Worm (Caenorhabditis elegans) whole organism, L1 larva: ENCODE measurements around the gene ZK380.2.

ENCODE experiments used
- C04F5.9 ChIP-seq: sonication (generic microtip); optimal IDR thresholded peaks from 2 replicates; lab custom pipeline; 2016; ENCODE audit warnings: missing genetic modification characterization, missing compliant biosample characterization
- C16A3.4 ChIP-seq: fragments of 150-350 bp; optimal IDR thresholded peaks from 2 replicates; lab custom pipeline; 2014; ENCODE audit warnings: missing biosample characterization, missing genetic modification characterization
- F16B12.6 ChIP-seq: fragments of 150-350 bp; optimal IDR thresholded peaks from 2 replicates; lab custom pipeline; 2014; ENCODE audit warnings: missing biosample characterization, missing genetic modification characterization
- Y116A8C.19 ChIP-seq: sonication (generic microtip); optimal IDR thresholded peaks from 2 replicates; lab custom pipeline; 2016; ENCODE audit warnings: missing compliant biosample characterization, missing genetic modification characterization, borderline replicate concordance
- aha-1 ChIP-seq: fragments of 150-350 bp; optimal IDR thresholded peaks from 2 replicates; lab custom pipeline; 2014; ENCODE audit warnings: missing biosample characterization, missing genetic modification characterization
- ama-1 ChIP-seq: fragments of 150-350 bp; optimal IDR thresholded peaks from 2 replicates; lab custom pipeline; 2014
- blmp-1 ChIP-seq: fragments of 150-350 bp; optimal IDR thresholded peaks from 2 replicates; lab custom pipeline; 2014; ENCODE audit warnings: missing biosample characterization, missing genetic modification characterization
- ceh-82 ChIP-seq, 3 experiments: fragments of 150-350 bp in 1 of 3; sonication (generic microtip) in 2 of 3; optimal IDR thresholded peaks; 2 replicates each; lab custom pipeline; 2014 to 2017; ENCODE audit warnings: missing biosample characterization in 3 of 3, missing genetic modification characterization in 3 of 3
- ceh-88 ChIP-seq: fragments of 200-800 bp; sonication (Bioruptor generic); IDR thresholded peaks from 2 replicates; pipeline ENCODE4 v1.3.6; 2022; ENCODE audit warnings: missing genetic modification characterization, missing compliant biosample characterization
- ceh-90 ChIP-seq: sonication (generic microtip); optimal IDR thresholded peaks from 2 replicates; lab custom pipeline; 2016; ENCODE audit warnings: missing genetic modification characterization, missing compliant biosample characterization
- ces-1 ChIP-seq: fragments of 150-350 bp; optimal IDR thresholded peaks from 2 replicates; lab custom pipeline; 2014; ENCODE audit warnings: missing biosample characterization, missing genetic modification reagents, missing genetic modification characterization
- dsc-1 ChIP-seq: sonication (generic microtip); optimal IDR thresholded peaks from 2 replicates; lab custom pipeline; 2016; ENCODE audit warnings: mild to moderate bottlenecking, missing genetic modification characterization, missing compliant biosample characterization
- efl-3 ChIP-seq: fragments of 200-800 bp; sonication (Bioruptor generic); optimal IDR thresholded peaks from 2 replicates; lab custom pipeline; 2018; ENCODE audit warnings: mild to moderate bottlenecking, missing genetic modification characterization, missing compliant biosample characterization
- egl-13 ChIP-seq: sonication (generic microtip); optimal IDR thresholded peaks from 2 replicates; lab custom pipeline; 2016; ENCODE audit warnings: missing genotype, missing genetic modification reagents, missing genetic modification characterization, missing compliant biosample characterization
- egl-27 ChIP-seq, 2 experiments: fragments of 150-350 bp in 1 of 2; sonication (generic microtip); optimal IDR thresholded peaks; 3 replicates each; lab custom pipeline; 2017 to 2018; ENCODE audit warnings: missing biosample characterization in 2 of 2, missing genetic modification characterization in 2 of 2, missing genetic modification reagents in 2 of 2
- elt-2 ChIP-seq: sonication (generic microtip); optimal IDR thresholded peaks from 2 replicates; lab custom pipeline; 2016; ENCODE audit warnings: missing genetic modification characterization, mild to moderate bottlenecking, inconsistent platforms, missing compliant biosample characterization, missing genetic modification reagents
- ets-5 ChIP-seq: fragments of 200-800 bp; sonication (Bioruptor generic); IDR thresholded peaks from 2 replicates; pipeline ENCODE4 v1.3.6; 2022; ENCODE audit warnings: missing genetic modification characterization, missing compliant biosample characterization
- fkh-10 ChIP-seq: sonication (generic microtip); optimal IDR thresholded peaks from 2 replicates; lab custom pipeline; 2017; ENCODE audit warnings: missing biosample characterization, missing genetic modification reagents, missing genetic modification characterization
- fkh-4 ChIP-seq: sonication (generic microtip); optimal IDR thresholded peaks from 2 replicates; lab custom pipeline; 2016; ENCODE audit warnings: missing compliant biosample characterization, missing genetic modification characterization, borderline replicate concordance
- fkh-8 ChIP-seq: sonication (generic microtip); optimal IDR thresholded peaks from 2 replicates; lab custom pipeline; 2016; ENCODE audit warnings: mild to moderate bottlenecking, missing genetic modification characterization, missing compliant biosample characterization
- fos-1 ChIP-seq: fragments of 150-350 bp; optimal IDR thresholded peaks from 2 replicates; lab custom pipeline; 2014; ENCODE audit warnings: missing biosample characterization, missing genetic modification characterization
- hlh-17 ChIP-seq: fragments of 200-800 bp; sonication (Bioruptor generic); optimal IDR thresholded peaks from 2 replicates; lab custom pipeline; 2018; ENCODE audit warnings: missing genetic modification characterization, mild to moderate bottlenecking, missing compliant biosample characterization, moderate library complexity, borderline replicate concordance
- irx-1 ChIP-seq: sonication (generic microtip); optimal IDR thresholded peaks from 2 replicates; lab custom pipeline; 2016; ENCODE audit warnings: missing genetic modification characterization, missing compliant biosample characterization
- jun-1 ChIP-seq: fragments of 150-350 bp; optimal IDR thresholded peaks from 2 replicates; lab custom pipeline; 2014; ENCODE audit warnings: missing biosample characterization, missing genetic modification reagents, missing genetic modification characterization
- lin-14 ChIP-seq: fragments of 200-800 bp; sonication (Bioruptor generic); optimal IDR thresholded peaks from 2 replicates; lab custom pipeline; 2018; ENCODE audit warnings: mild to moderate bottlenecking, missing genetic modification characterization, moderate library complexity, missing compliant biosample characterization
- lin-15B ChIP-seq: fragments of 150-350 bp; sonication (generic microtip); optimal IDR thresholded peaks from 3 replicates; lab custom pipeline; 2014; ENCODE audit warnings: missing biosample characterization, missing genetic modification characterization
- lin-35 ChIP-seq, 2 experiments: fragments of 150-350 bp; optimal IDR thresholded peaks; 2 replicates each; lab custom pipeline; 2014; ENCODE audit warnings: missing biosample characterization in 2 of 2, missing genetic modification characterization in 2 of 2, missing genetic modification reagents in 2 of 2
- lin-39 ChIP-seq: fragments of 150-350 bp; optimal IDR thresholded peaks from 2 replicates; lab custom pipeline; 2014; ENCODE audit warnings: missing biosample characterization, missing genetic modification reagents, missing genetic modification characterization
- lir-3 ChIP-seq: sonication (generic microtip); optimal IDR thresholded peaks from 2 replicates; lab custom pipeline; 2016; ENCODE audit warnings: mild to moderate bottlenecking, missing genetic modification characterization, moderate library complexity, missing compliant biosample characterization; ENCODE audit not compliant: poor library complexity
- lsy-2 ChIP-seq, 2 experiments: fragments of 150-350 bp; optimal IDR thresholded peaks; 2 replicates each; lab custom pipeline; 2014; ENCODE audit warnings: missing biosample characterization in 2 of 2, missing genetic modification characterization in 2 of 2
- mdl-1 ChIP-seq, 2 experiments: fragments of 150-350 bp; optimal IDR thresholded peaks; 2 replicates each; lab custom pipeline; 2014 to 2017; ENCODE audit warnings: missing biosample characterization in 2 of 2, missing genetic modification characterization in 2 of 2, inconsistent platforms in 1 of 2
- mef-2 ChIP-seq: fragments of 150-350 bp; optimal IDR thresholded peaks from 2 replicates; lab custom pipeline; 2014; ENCODE audit warnings: missing biosample characterization, missing genetic modification characterization
- mep-1 ChIP-seq: fragments of 150-350 bp; optimal IDR thresholded peaks from 2 replicates; lab custom pipeline; 2014; ENCODE audit warnings: missing biosample characterization, missing genetic modification characterization
- nhr-11 ChIP-seq: fragments of 150-350 bp; optimal IDR thresholded peaks from 2 replicates; lab custom pipeline; 2014; ENCODE audit warnings: missing biosample characterization, missing genetic modification characterization
- nhr-12 ChIP-seq: sonication (generic microtip); optimal IDR thresholded peaks from 2 replicates; lab custom pipeline; 2017; ENCODE audit warnings: missing biosample characterization, missing genetic modification characterization
- nhr-20 ChIP-seq: sonication (generic microtip); optimal IDR thresholded peaks from 2 replicates; lab custom pipeline; 2016; ENCODE audit warnings: mild to moderate bottlenecking, missing genetic modification characterization, missing compliant biosample characterization
- nhr-28 ChIP-seq: fragments of 150-350 bp; optimal IDR thresholded peaks from 2 replicates; lab custom pipeline; 2014; ENCODE audit warnings: missing biosample characterization, missing genetic modification characterization
- nhr-47 ChIP-seq: sonication (generic microtip); optimal IDR thresholded peaks from 2 replicates; lab custom pipeline; 2016; ENCODE audit warnings: mild to moderate bottlenecking, missing genetic modification characterization, moderate library complexity, missing compliant biosample characterization
- nhr-71 ChIP-seq: sonication (generic microtip); optimal IDR thresholded peaks from 2 replicates; lab custom pipeline; 2016; ENCODE audit warnings: mild to moderate bottlenecking, missing genetic modification characterization, moderate library complexity, missing compliant biosample characterization
- pag-3 ChIP-seq: sonication (generic microtip); optimal IDR thresholded peaks from 2 replicates; lab custom pipeline; 2017; ENCODE audit warnings: missing genetic modification characterization, mild to moderate bottlenecking, missing compliant biosample characterization, antibody characterized with exemption, borderline replicate concordance; ENCODE audit not compliant: insufficient read depth
- pqm-1 ChIP-seq: sonication (generic microtip); optimal IDR thresholded peaks from 3 replicates; lab custom pipeline; 2017; ENCODE audit warnings: missing biosample characterization, missing genetic modification characterization
- rnt-1 ChIP-seq: sonication (generic microtip); optimal IDR thresholded peaks from 2 replicates; lab custom pipeline; 2016; ENCODE audit warnings: mild to moderate bottlenecking, missing genetic modification characterization, moderate library complexity, missing compliant biosample characterization
- skn-1 ChIP-seq: fragments of 150-350 bp; optimal IDR thresholded peaks from 2 replicates; lab custom pipeline; 2014; ENCODE audit warnings: missing biosample characterization, missing genetic modification characterization
- sox-4 ChIP-seq: sonication (generic microtip); optimal IDR thresholded peaks from 2 replicates; lab custom pipeline; 2016; ENCODE audit warnings: missing genetic modification characterization, missing compliant biosample characterization
- swsn-7 ChIP-seq: sonication (generic microtip); optimal IDR thresholded peaks from 2 replicates; lab custom pipeline; 2016; ENCODE audit warnings: missing genetic modification characterization, missing compliant biosample characterization
- tbx-2 ChIP-seq: sonication (generic microtip); optimal IDR thresholded peaks from 2 replicates; lab custom pipeline; 2016; ENCODE audit warnings: missing genetic modification characterization, missing compliant biosample characterization
- unc-86 ChIP-seq: sonication (generic microtip); optimal IDR thresholded peaks from 2 replicates; lab custom pipeline; 2016; ENCODE audit warnings: missing genetic modification characterization, missing compliant biosample characterization
- unc-98 ChIP-seq: fragments of 200-800 bp; sonication (Bioruptor generic); IDR thresholded peaks from 2 replicates; pipeline ENCODE4 v1.3.6; 2022; ENCODE audit warnings: missing genetic modification characterization, missing compliant biosample characterization
- zag-1 ChIP-seq: fragments of 150-350 bp; optimal IDR thresholded peaks from 2 replicates; lab custom pipeline; 2014; ENCODE audit warnings: missing biosample characterization, missing genetic modification characterization
- zip-4 ChIP-seq: fragments of 200-800 bp; sonication (Bioruptor generic); optimal IDR thresholded peaks from 2 replicates; lab custom pipeline; 2018; ENCODE audit warnings: mild to moderate bottlenecking, missing genetic modification characterization, moderate library complexity, missing compliant biosample characterization
- ztf-4 ChIP-seq: fragments of 150-350 bp; optimal IDR thresholded peaks from 2 replicates; lab custom pipeline; 2014; ENCODE audit warnings: missing biosample characterization, missing genetic modification characterization

The ZK380.2 gene

ce11 chrX:1627013-1627412, 4.3 kb upstream of the ZK380.2 start (continued):
- peak; percentile 90 for TF ChIP-seq ceh-88
- peak; percentile 89 for TF ChIP-seq zip-4 (GFP tag; lab: Kevin White, UChicago)
- peak; percentile 98 for TF ChIP-seq C16A3.4 (tag; lab: Kevin White, UChicago)
- TF ChIP-seq elt-2, result peak; percentile 82
- TF ChIP-seq mef-2, result peak; percentile 38
- TF ChIP-seq nhr-12 (tag; lab: Kevin White, UChicago), result peak; percentile 67
- TF ChIP-seq fkh-4 (tag; lab: Kevin White, UChicago), result peak; percentile 68
- no peak for TF ChIP-seq ama-1 (lab: Kevin White, UChicago)
- peak; percentile 96 for TF ChIP-seq mep-1 (tag; lab: Kevin White, UChicago)
- peak; percentile 94 for TF ChIP-seq ztf-4 (tag; lab: Kevin White, UChicago)
- TF ChIP-seq C04F5.9 (tag; lab: Kevin White, UChicago), result peak; percentile 87
- TF ChIP-seq irx-1 (tag; lab: Kevin White, UChicago), result peak; percentile 94
- TF ChIP-seq swsn-7 (tag; lab: Kevin White, UChicago), result peak; percentile 93
- peak; percentile 84 for TF ChIP-seq lir-3
- TF ChIP-seq ets-5, result no peak
- TF ChIP-seq lin-14 (GFP tag; lab: Kevin White, UChicago), result peak; percentile 93
- TF ChIP-seq tbx-2 (tag; lab: Kevin White, UChicago), result peak; percentile 94
- no peak for TF ChIP-seq hlh-17
- TF ChIP-seq fkh-10, result peak; percentile 99
- no peak for TF ChIP-seq pag-3 (tag; lab: Kevin White, UChicago)
- TF ChIP-seq lin-39 (tag; lab: Kevin White, UChicago), result peak; percentile 96
- peak; percentile 97 for TF ChIP-seq nhr-11 (tag; lab: Kevin White, UChicago)
- TF ChIP-seq nhr-28 (tag; lab: Kevin White, UChicago), result no peak
- peak; percentile 95 for TF ChIP-seq fos-1 (tag; lab: Kevin White, UChicago)
- peak; percentile 87 for TF ChIP-seq unc-86 (tag; lab: Kevin White, UChicago)
- TF ChIP-seq Y116A8C.19, result no peak
- peak; percentile 99 for TF ChIP-seq nhr-47
- no peak for TF ChIP-seq ceh-90
- peak; percentile 74 for TF ChIP-seq pqm-1 (tag; lab: Kevin White, UChicago)
- TF ChIP-seq nhr-71 (tag; lab: Kevin White, UChicago), result peak; percentile 94
- TF ChIP-seq aha-1 (tag; lab: Kevin White, UChicago), result peak; percentile 58
- peak; percentile 92 for TF ChIP-seq lsy-2 (tag; optimal IDR thresholded peaks at IDR 0.05; lab: Kevin White, UChicago)
- TF ChIP-seq unc-98 (GFP tag; lab: Robert Waterston, UW), result peak; percentile 87
- TF ChIP-seq efl-3 (GFP tag; lab: Kevin White, UChicago), result peak; percentile 57
- TF ChIP-seq F16B12.6, result peak; percentile 42
- TF ChIP-seq skn-1, result peak; percentile 100
- TF ChIP-seq rnt-1 (tag; lab: Kevin White, UChicago), result peak; percentile 97
- no peak for TF ChIP-seq zag-1 (tag; lab: Kevin White, UChicago)

ce11 chrX:1627837-1628236, 3.4 kb upstream of the ZK380.2 start, which contains the start of gene fbxb-58:
TSS of gene fbxb-58 (plus strand) at chrX:1628137.
- TF ChIP-seq sox-4 (tag; lab: Kevin White, UChicago) (no peak), lin-15B (tag; lab: Kevin White, UChicago) (no peak), jun-1 (no peak), ceh-82 (tag; optimal IDR thresholded peaks at IDR 0.05; lab: Kevin White, UChicago) (no peak), fkh-8 (tag; lab: Kevin White, UChicago) (no peak), nhr-47 (no peak), lin-35 (GFP tag; optimal IDR thresholded peaks at IDR 0.05; lab: Kevin White, UChicago) (no peak), unc-98 (GFP tag; lab: Robert Waterston, UW) (no peak), nhr-20 (tag; lab: Kevin White, UChicago) (no peak), dsc-1 (tag; lab: Kevin White, UChicago) (no peak), pqm-1 (tag; lab: Kevin White, UChicago) (no peak), skn-1 (no peak), nhr-12 (tag; lab: Kevin White, UChicago) (no peak), ces-1 (GFP tag; lab: Kevin White, UChicago) (no peak), mdl-1 (tag; optimal IDR thresholded peaks at IDR 0.05; lab: Kevin White, UChicago) (no peak), egl-13 (no peak), rnt-1 (tag; lab: Kevin White, UChicago) (no peak), blmp-1 (tag; lab: Kevin White, UChicago) (no peak), egl-27 (tag; optimal IDR thresholded peaks at IDR 0.05; lab: Kevin White, UChicago) (no peak), unc-86 (tag; lab: Kevin White, UChicago) (no peak)
- TF ChIP-seq, all 84 proteins: peak for 0
